Worm (Caenorhabditis elegans) whole organism, L3 larva: ENCODE measurements around the gene ltah-1.1.

Experiments
- ZK546.5 ChIP-seq: sonication (generic microtip); optimal IDR thresholded peaks from 2 replicates; lab custom pipeline; 2017; ENCODE audit warnings: missing biosample characterization, missing genetic modification characterization
- ama-1 ChIP-seq: fragments of 150-350 bp; optimal IDR thresholded peaks from 2 replicates; lab custom pipeline; 2018
- fkh-2 ChIP-seq: fragments of 150-350 bp; optimal IDR thresholded peaks from 2 replicates; lab custom pipeline; 2014; ENCODE audit warnings: missing biosample characterization, missing genetic modification reagents, missing genetic modification characterization
- lsy-12 ChIP-seq: sonication (generic microtip); optimal IDR thresholded peaks from 2 replicates; lab custom pipeline; 2016; ENCODE audit warnings: mild to moderate bottlenecking, missing genetic modification characterization, missing compliant biosample characterization
- nhr-23 ChIP-seq: fragments of 150-350 bp; optimal IDR thresholded peaks from 2 replicates; lab custom pipeline; 2014; ENCODE audit warnings: missing biosample characterization, missing genetic modification reagents, missing genetic modification characterization
- nhr-237 ChIP-seq: fragments of 150-350 bp; optimal IDR thresholded peaks from 2 replicates; lab custom pipeline; 2014; ENCODE audit warnings: missing biosample characterization, missing genetic modification characterization
- nhr-25 ChIP-seq: sonication (generic microtip); optimal IDR thresholded peaks from 2 replicates; lab custom pipeline; 2017; ENCODE audit warnings: missing biosample characterization, missing genetic modification characterization
- nhr-28 ChIP-seq: fragments of 150-350 bp; optimal IDR thresholded peaks from 2 replicates; lab custom pipeline; 2014; ENCODE audit warnings: missing biosample characterization, missing genetic modification characterization
- pqm-1 ChIP-seq: fragments of 150-350 bp; optimal IDR thresholded peaks from 2 replicates; lab custom pipeline; 2017; ENCODE audit warnings: missing biosample characterization, missing genetic modification characterization, inconsistent platforms
- snpc-4 ChIP-seq: fragments of 150-350 bp; optimal IDR thresholded peaks from 2 replicates; lab custom pipeline; 2014; ENCODE audit warnings: missing biosample characterization, missing genetic modification characterization
- tbx-2 ChIP-seq: sonication (generic microtip); optimal IDR thresholded peaks from 2 replicates; lab custom pipeline; 2016; ENCODE audit warnings: mild to moderate bottlenecking, missing genetic modification characterization, missing compliant biosample characterization
- zag-1 ChIP-seq: fragments of 150-350 bp; optimal IDR thresholded peaks from 2 replicates; lab custom pipeline; 2014; ENCODE audit warnings: missing biosample characterization, missing genetic modification characterization

DNA sequence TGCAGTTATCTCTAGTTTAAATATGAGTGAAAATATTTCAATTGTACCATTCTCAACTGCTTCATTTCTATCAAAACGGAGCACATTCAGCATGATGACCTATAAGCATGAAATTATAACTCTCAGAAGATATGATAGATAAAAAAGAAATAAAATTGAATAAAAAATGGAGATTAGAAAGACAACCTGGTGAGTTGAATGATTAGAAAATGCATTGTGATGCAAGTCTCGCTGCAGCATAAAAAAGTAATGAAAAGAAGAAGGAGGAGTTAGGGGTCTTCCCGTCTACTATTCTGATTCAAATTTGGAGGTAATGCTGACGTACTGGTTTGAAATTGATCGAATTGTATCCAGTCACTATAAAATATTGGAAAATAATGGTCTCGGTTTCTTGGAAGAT is 34.7 kb upstream of the ltah-1.1 start, which contains the start of gene sre-15:
- TF ChIP-seq nhr-28 (tag; lab: Kevin White, UChicago) (no peak), snpc-4 (tag; lab: Kevin White, UChicago) (no peak), nhr-237 (tag; lab: Kevin White, UChicago) (no peak), tbx-2 (no peak), nhr-25 (no peak), zag-1 (no peak), ZK546.5 (tag; lab: Kevin White, UChicago) (no peak), nhr-23 (tag; lab: Kevin White, UChicago) (no peak), fkh-2 (tag; lab: Kevin White, UChicago) (no peak), ama-1 (no peak), lsy-12 (tag; lab: Kevin White, UChicago) (no peak), pqm-1 (tag; lab: Kevin White, UChicago) (no peak)
